Worm (Caenorhabditis elegans) whole organism, late embryonic: ENCODE results near the gene tftc-3.

Source experiments
- C08G9.2 ChIP-seq: sonication (generic microtip); optimal IDR thresholded peaks from 2 replicates; lab custom pipeline; 2016; ENCODE audit warnings: mild to moderate bottlenecking, missing genetic modification characterization, moderate library complexity, missing compliant biosample characterization
- F13H6.1 ChIP-seq: sonication (generic microtip); optimal IDR thresholded peaks from 2 replicates; lab custom pipeline; 2016; ENCODE audit warnings: missing genetic modification characterization, missing compliant biosample characterization
- T23F11.4 ChIP-seq: fragments of 200-800 bp; sonication (Bioruptor generic); optimal IDR thresholded peaks from 2 replicates; lab custom pipeline; 2018; ENCODE audit warnings: mild to moderate bottlenecking, missing genetic modification characterization, missing compliant biosample characterization
- Y22D7AL.16 ChIP-seq: sonication (generic microtip); optimal IDR thresholded peaks from 2 replicates; lab custom pipeline; 2016; ENCODE audit warnings: missing genetic modification characterization, missing compliant biosample characterization
- ceh-14 ChIP-seq: sonication (generic microtip); optimal IDR thresholded peaks from 2 replicates; lab custom pipeline; 2016; ENCODE audit warnings: missing genotype, missing genetic modification characterization, missing compliant biosample characterization
- ceh-19 ChIP-seq: fragments of 200-800 bp; sonication (Bioruptor generic); optimal IDR thresholded peaks from 2 replicates; lab custom pipeline; 2018; ENCODE audit warnings: mild to moderate bottlenecking, missing genetic modification characterization, missing compliant biosample characterization
- ceh-2 ChIP-seq: sonication (generic microtip); optimal IDR thresholded peaks from 2 replicates; lab custom pipeline; 2016; ENCODE audit warnings: missing genotype, missing genetic modification characterization, missing compliant biosample characterization
- ceh-24 ChIP-seq: sonication (generic microtip); optimal IDR thresholded peaks from 2 replicates; lab custom pipeline; 2016; ENCODE audit warnings: mild to moderate bottlenecking, missing genetic modification characterization, missing compliant biosample characterization
- ceh-34 ChIP-seq: sonication (generic microtip); optimal IDR thresholded peaks from 2 replicates; lab custom pipeline; 2016; ENCODE audit warnings: mild to moderate bottlenecking, missing genetic modification characterization, missing compliant biosample characterization
- ceh-48 ChIP-seq: sonication (generic microtip); optimal IDR thresholded peaks from 2 replicates; lab custom pipeline; 2016; ENCODE audit warnings: missing genetic modification characterization, inconsistent platforms, missing compliant biosample characterization
- dmd-4 ChIP-seq: sonication (generic microtip); optimal IDR thresholded peaks from 2 replicates; lab custom pipeline; 2016; ENCODE audit warnings: borderline replicate concordance, missing genetic modification characterization, missing compliant biosample characterization
- elt-2 ChIP-seq: sonication (generic microtip); optimal IDR thresholded peaks from 2 replicates; lab custom pipeline; 2016; ENCODE audit warnings: missing genetic modification reagents, missing genetic modification characterization, missing compliant biosample characterization
- fax-1 ChIP-seq: sonication (generic microtip); optimal IDR thresholded peaks from 2 replicates; lab custom pipeline; 2016; ENCODE audit warnings: missing genotype, missing genetic modification characterization, missing compliant biosample characterization
- fkh-6 ChIP-seq: sonication (generic microtip); optimal IDR thresholded peaks from 2 replicates; lab custom pipeline; 2016; ENCODE audit warnings: missing genetic modification characterization, missing compliant biosample characterization
- gmeb-2 ChIP-seq: sonication (generic microtip); optimal IDR thresholded peaks from 2 replicates; lab custom pipeline; 2016; ENCODE audit warnings: missing genetic modification characterization, inconsistent platforms, missing compliant biosample characterization
- hlh-13 ChIP-seq: fragments of 200-800 bp; sonication (Bioruptor generic); optimal IDR thresholded peaks from 2 replicates; lab custom pipeline; 2018; ENCODE audit warnings: mild to moderate bottlenecking, missing genetic modification characterization, missing compliant biosample characterization
- hlh-30 ChIP-seq: sonication (generic microtip); optimal IDR thresholded peaks from 2 replicates; lab custom pipeline; 2017; ENCODE audit warnings: antibody characterized with exemption, missing genetic modification characterization, missing compliant biosample characterization; ENCODE audit not compliant: insufficient read depth
- hlh-6 ChIP-seq: sonication (generic microtip); optimal IDR thresholded peaks from 2 replicates; lab custom pipeline; 2016; ENCODE audit warnings: missing genotype, missing genetic modification characterization, missing compliant biosample characterization
- hlh-8 ChIP-seq: sonication (generic microtip); optimal IDR thresholded peaks from 2 replicates; lab custom pipeline; 2016; ENCODE audit warnings: missing genotype, missing genetic modification characterization, missing compliant biosample characterization
- lin-11 ChIP-seq: fragments of 200-800 bp; sonication (Bioruptor generic); optimal IDR thresholded peaks from 2 replicates; lab custom pipeline; 2018; ENCODE audit warnings: mild to moderate bottlenecking, missing genetic modification characterization, missing compliant biosample characterization
- mec-3 ChIP-seq: sonication (generic microtip); optimal IDR thresholded peaks from 2 replicates; lab custom pipeline; 2016; ENCODE audit warnings: borderline replicate concordance, missing genetic modification characterization, missing compliant biosample characterization
- nfya-1 ChIP-seq: sonication (generic microtip); optimal IDR thresholded peaks from 2 replicates; lab custom pipeline; 2017; ENCODE audit warnings: missing genetic modification characterization, mild to moderate bottlenecking, missing compliant biosample characterization, antibody characterized with exemption, moderate library complexity
- nhr-11 ChIP-seq: fragments of 150-350 bp; optimal IDR thresholded peaks from 2 replicates; lab custom pipeline; 2014; ENCODE audit warnings: missing biosample characterization, missing genetic modification characterization
- odd-2 ChIP-seq: sonication (generic microtip); optimal IDR thresholded peaks from 2 replicates; lab custom pipeline; 2017; ENCODE audit warnings: antibody characterized with exemption, mild to moderate bottlenecking, missing genetic modification characterization, missing compliant biosample characterization
- pha-2 ChIP-seq: sonication (generic microtip); optimal IDR thresholded peaks from 2 replicates; lab custom pipeline; 2017; ENCODE audit warnings: mild to moderate bottlenecking, missing genetic modification characterization, missing compliant biosample characterization
- pha-4 ChIP-seq: fragments of 150-350 bp; optimal IDR thresholded peaks from 2 replicates; lab custom pipeline; 2018; ENCODE audit warnings: missing biosample characterization, missing genetic modification reagents, missing genetic modification characterization
- pqm-1 ChIP-seq: sonication (generic microtip); optimal IDR thresholded peaks from 2 replicates; lab custom pipeline; 2016; ENCODE audit warnings: missing genetic modification characterization, missing compliant biosample characterization
- pros-1 ChIP-seq: fragments of 150-350 bp; optimal IDR thresholded peaks from 2 replicates; lab custom pipeline; 2014; ENCODE audit warnings: missing biosample characterization, missing genetic modification reagents, missing genetic modification characterization
- syd-9 ChIP-seq: sonication (generic microtip); optimal IDR thresholded peaks from 2 replicates; lab custom pipeline; 2016; ENCODE audit warnings: mild to moderate bottlenecking, missing genetic modification characterization, moderate library complexity, missing compliant biosample characterization
- tbx-7 ChIP-seq: sonication (generic microtip); optimal IDR thresholded peaks from 2 replicates; lab custom pipeline; 2016; ENCODE audit warnings: missing genotype, missing genetic modification characterization, missing compliant biosample characterization
- unc-3 ChIP-seq, 2 experiments: fragments of 200-800 bp in 1 of 2; sonication (Bioruptor generic) in 1 of 2; sonication (generic microtip) in 1 of 2; conservative IDR thresholded peaks in 1 of 2; optimal IDR thresholded peaks in 1 of 2; 2 replicates each; pipeline versions ENCODE4 v1.3.6 to Lab custom; 2016 to 2022; ENCODE audit warnings: missing compliant biosample characterization in 2 of 2, missing genetic modification characterization in 2 of 2, missing genetic modification reagents in 1 of 2
- unc-42 ChIP-seq: sonication (generic microtip); optimal IDR thresholded peaks from 2 replicates; lab custom pipeline; 2016; ENCODE audit warnings: missing genotype, missing genetic modification characterization, missing compliant biosample characterization
- unc-55 ChIP-seq: sonication (generic microtip); optimal IDR thresholded peaks from 2 replicates; lab custom pipeline; 2017; ENCODE audit warnings: missing biosample characterization, missing genetic modification reagents, missing genetic modification characterization
- unc-86 ChIP-seq: sonication (generic microtip); optimal IDR thresholded peaks from 2 replicates; lab custom pipeline; 2016; ENCODE audit warnings: missing genetic modification characterization, missing compliant biosample characterization

The tftc-3 gene

ce11 chrV:10206502-10206901 lies 3.6 kb downstream of the tftc-3 start, which contains the start of gene rpc-25:
Gene rpc-25 (minus strand): TSS chrV:10206602.
- TF ChIP-seq hlh-6 (tag; lab: Kevin White, UChicago) = no peak
- TF ChIP-seq pha-4 = no peak
- TF ChIP-seq nfya-1 (tag; lab: Kevin White, UChicago) = no peak
- no peak for TF ChIP-seq Y22D7AL.16 (tag; lab: Kevin White, UChicago)
- no peak for TF ChIP-seq T23F11.4 (GFP tag; lab: Kevin White, UChicago)
- TF ChIP-seq, all 69 proteins: peak for 0

ce11 chrV:10205483-10205882 lies 4.7 kb downstream of the tftc-3 start, which contains the start of gene ZK856.16:
Gene ZK856.16 (minus strand): TSS chrV:10205583.
- TF ChIP-seq hlh-8 (tag; lab: Kevin White, UChicago) (no peak), odd-2 (no peak), hlh-30 (tag; lab: Kevin White, UChicago) (no peak), ceh-19 (GFP tag; lab: Kevin White, UChicago) (no peak), hlh-13 (GFP tag; lab: Kevin White, UChicago) (no peak), tbx-7 (tag; lab: Kevin White, UChicago) (no peak), pha-2 (tag; lab: Kevin White, UChicago) (no peak), unc-3 (GFP tag; conservative IDR thresholded peaks at IDR 0.05; lab: Robert Waterston, UW) (no peak), unc-3 (tag; optimal IDR thresholded peaks at IDR 0.05; lab: Kevin White, UChicago) (no peak), ceh-34 (tag; lab: Kevin White, UChicago) (no peak), syd-9 (no peak), Y22D7AL.16 (tag; lab: Kevin White, UChicago) (no peak), unc-42 (tag; lab: Kevin White, UChicago) (no peak), ceh-2 (tag; lab: Kevin White, UChicago) (no peak), F13H6.1 (tag; lab: Kevin White, UChicago) (no peak), nfya-1 (tag; lab: Kevin White, UChicago) (no peak)

ce11 chrV:10204863-10205338 lies 5.2 kb downstream of the tftc-3 start, which contains the start of the genes ZK856.19 and ZK856.11:
Gene ZK856.19 (minus strand): TSS chrV:10204913.
Gene ZK856.11 (minus strand): TSS chrV:10204938.
- no peak for TF ChIP-seq Y22D7AL.16 (tag; lab: Kevin White, UChicago)
- peak; percentile 21 for TF ChIP-seq nfya-1 (tag; lab: Kevin White, UChicago)
- peak; percentile 20 for TF ChIP-seq unc-42 (tag; lab: Kevin White, UChicago)
- TF ChIP-seq ceh-24 (tag; lab: Kevin White, UChicago) = no peak
- TF ChIP-seq, all 69 proteins: peak for 2

DNA sequence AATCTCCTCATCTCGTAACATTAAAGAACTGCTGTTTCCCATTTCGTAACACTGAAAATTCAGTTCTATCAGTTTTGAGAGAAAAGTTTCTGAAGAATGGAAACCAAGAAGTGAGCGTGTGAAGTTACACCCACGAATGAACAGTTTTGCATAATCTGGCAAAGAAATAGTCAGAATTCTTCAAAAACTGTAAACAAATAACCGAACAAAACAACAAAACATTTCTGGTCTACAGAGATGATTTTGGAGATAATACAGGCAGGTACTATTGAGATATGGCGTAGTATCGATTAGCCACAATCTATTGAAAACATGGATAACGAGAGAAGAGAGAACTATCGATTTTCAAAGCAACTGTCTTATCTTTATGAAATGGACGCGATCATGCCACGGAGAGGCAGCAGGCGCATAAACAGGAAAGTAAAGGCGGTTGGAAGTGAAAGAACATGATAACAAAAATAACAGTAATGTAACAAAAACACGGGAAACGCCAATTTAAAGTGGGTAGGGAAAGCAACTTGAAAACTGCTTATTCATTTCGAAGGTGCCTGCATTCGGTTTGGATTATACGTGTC lies 6.6 kb downstream of the tftc-3 start, which contains the start of gene chpf-1:
Gene chpf-1 (minus strand): TSS at position 51 of the 575 bp plus-strand sequence.
- no peak for TF ChIP-seq ceh-2 (tag; lab: Kevin White, UChicago)
- TF ChIP-seq elt-2 (tag; lab: Kevin White, UChicago) = peak; percentile 41

- TF ChIP-seq unc-86 (tag; lab: Kevin White, UChicago) (no peak), pqm-1 (tag; lab: Kevin White, UChicago) (no peak), ceh-14 (tag; lab: Kevin White, UChicago) (no peak), hlh-8 (tag; lab: Kevin White, UChicago) (no peak), ceh-48 (no peak), gmeb-2 (tag; lab: Kevin White, UChicago) (no peak), fax-1 (tag; lab: Kevin White, UChicago) (no peak), dmd-4 (tag; lab: Kevin White, UChicago) (no peak), hlh-13 (GFP tag; lab: Kevin White, UChicago) (no peak), C08G9.2 (tag; lab: Kevin White, UChicago) (no peak), Y22D7AL.16 (tag; lab: Kevin White, UChicago) (no peak), nhr-11 (tag; lab: Kevin White, UChicago) (no peak), fkh-6 (tag; lab: Kevin White, UChicago) (no peak), lin-11 (tag; lab: Kevin White, UChicago) (no peak), pros-1 (no peak), mec-3 (tag; lab: Kevin White, UChicago) (no peak), unc-55 (GFP tag; lab: Kevin White, UChicago) (no peak)
Measured at ce11 chrV:10202340-10202739, 7.8 kb downstream of the tftc-3 start.
